Worm (Caenorhabditis elegans) whole organism, L1 larva: Measurements from ENCODE around the gene sdz-5.

ENCODE experiments used
- ces-1 ChIP-seq: fragments of 150-350 bp; optimal IDR thresholded peaks from 2 replicates; lab custom pipeline; 2014; ENCODE audit warnings: missing biosample characterization, missing genetic modification reagents, missing genetic modification characterization
- lin-13 ChIP-seq: fragments of 150-350 bp; optimal IDR thresholded peaks from 2 replicates; lab custom pipeline; 2014; ENCODE audit warnings: missing biosample characterization, missing genetic modification reagents, missing genetic modification characterization
- lin-15B ChIP-seq: fragments of 150-350 bp; sonication (generic microtip); optimal IDR thresholded peaks from 3 replicates; lab custom pipeline; 2014; ENCODE audit warnings: missing biosample characterization, missing genetic modification characterization
- lir-3 ChIP-seq: sonication (generic microtip); optimal IDR thresholded peaks from 2 replicates; lab custom pipeline; 2016; ENCODE audit warnings: mild to moderate bottlenecking, missing genetic modification characterization, moderate library complexity, missing compliant biosample characterization; ENCODE audit not compliant: poor library complexity
- mep-1 ChIP-seq: fragments of 150-350 bp; optimal IDR thresholded peaks from 2 replicates; lab custom pipeline; 2014; ENCODE audit warnings: missing biosample characterization, missing genetic modification characterization
- nhr-76 ChIP-seq: sonication (generic microtip); optimal IDR thresholded peaks from 2 replicates; lab custom pipeline; 2017; ENCODE audit warnings: missing biosample characterization, missing genetic modification characterization
- nhr-77 ChIP-seq: fragments of 150-350 bp; optimal IDR thresholded peaks from 2 replicates; lab custom pipeline; 2014; ENCODE audit warnings: missing biosample characterization, missing genetic modification characterization
- pax-3 ChIP-seq: fragments of 200-800 bp; sonication (Bioruptor generic); optimal IDR thresholded peaks from 2 replicates; lab custom pipeline; 2018; ENCODE audit warnings: mild to moderate bottlenecking, missing genetic modification characterization, moderate library complexity, missing compliant biosample characterization
- zag-1 ChIP-seq: fragments of 150-350 bp; optimal IDR thresholded peaks from 2 replicates; lab custom pipeline; 2014; ENCODE audit warnings: missing biosample characterization, missing genetic modification characterization

- TF ChIP-seq zag-1: no peak
- no peak for TF ChIP-seq lir-3 (tag; lab: Kevin White, UChicago)
- TF ChIP-seq pax-3 (tag; lab: Kevin White, UChicago): no peak
- TF ChIP-seq lin-13 (GFP tag; lab: Kevin White, UChicago): no peak
- TF ChIP-seq ces-1 (GFP tag; lab: Kevin White, UChicago): no peak
- no peak for TF ChIP-seq mep-1 (tag; lab: Kevin White, UChicago)
- TF ChIP-seq nhr-76 (tag; lab: Kevin White, UChicago): no peak
- TF ChIP-seq lin-15B: no peak
- TF ChIP-seq nhr-77 (tag; lab: Kevin White, UChicago): no peak
Observed at ce11 chrII:3030416-3030815, 21.9 kb downstream of the sdz-5 start.
